Worm (Caenorhabditis elegans): ENCODE results near the gene oac-23.

DNA sequence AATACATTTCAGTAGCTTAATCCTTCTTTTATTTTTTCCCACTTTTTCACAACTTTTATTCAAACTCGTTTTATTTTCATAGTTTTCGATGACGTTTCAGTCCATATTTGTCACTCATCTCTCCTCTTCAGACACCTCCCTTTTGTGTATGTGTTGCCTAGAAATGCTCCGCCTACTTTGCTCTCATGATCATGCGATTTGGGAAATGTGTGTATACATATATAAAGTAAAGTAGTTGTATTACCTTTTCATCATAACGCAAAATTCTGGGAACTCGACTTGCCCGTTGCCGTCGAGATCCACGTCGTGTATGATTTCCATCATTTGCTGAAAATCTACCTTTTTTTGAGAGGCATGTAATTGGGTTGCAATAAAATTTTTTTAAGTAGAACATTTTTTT, 49.2 kb upstream of the oac-23 start:
- TF ChIP-seq nhr-237 (tag; optimal IDR thresholded peaks at IDR 0.05) (no peak), ceh-9 (tag; optimal IDR thresholded peaks at IDR 0.05) (no peak), nhr-23 (tag; optimal IDR thresholded peaks at IDR 0.05) (no peak), egl-27 (tag; optimal IDR thresholded peaks at IDR 0.05) (no peak), fkh-10 (GFP tag; optimal IDR thresholded peaks at IDR 0.05) (no peak), nhr-43 (tag; optimal IDR thresholded peaks at IDR 0.05; ENCODE audit: poor library complexity, severe bottlenecking) (no peak), elt-3 (tag; optimal IDR thresholded peaks at IDR 0.05) (no peak), nhr-76 (tag; optimal IDR thresholded peaks at IDR 0.05) (no peak), ztf-4 (tag; optimal IDR thresholded peaks at IDR 0.05) (no peak), sea-2 (GFP tag; optimal IDR thresholded peaks at IDR 0.05) (no peak), skn-1 (tag; optimal IDR thresholded peaks at IDR 0.05) (no peak), nhr-28 (tag; optimal IDR thresholded peaks at IDR 0.05) (no peak), unc-62 (GFP tag; optimal IDR thresholded peaks at IDR 0.05) (no peak), R02D3.7 (tag; optimal IDR thresholded peaks at IDR 0.05) (no peak)

Measured in whole organism, L3 larva.